Fruit fly (Drosophila melanogaster): ENCODE measurements around the gene CG8010.
A peak's percentile ranks its signal among the peaks of the same experiment; 100 is the strongest.

CG8010 gene

dm6 chrX:19307810-19308456 is 39.2 kb upstream of the CG8010 start, which contains the start of gene CG8051 (continued):
- peak; percentile 13 for TF ChIP-seq chn (GFP tag; optimal IDR thresholded peaks at IDR 0.05)
- TF ChIP-seq Dad (GFP tag; optimal IDR thresholded peaks at IDR 0.05), result peak; percentile 15
- TF ChIP-seq hbn (GFP tag; IDR thresholded peaks at IDR 0.05; ENCODE audit: partially characterized antibody), result no peak
- no peak; the same call in 1 of the 2 replicates for TF ChIP-seq slbo (GFP tag; IDR thresholded peaks at IDR 0.05)
- peak; percentile 24 for TF ChIP-seq CG10209 (GFP tag; optimal IDR thresholded peaks at IDR 0.05)
- peak; percentile 47 for TF ChIP-seq CG13296 (GFP tag; optimal IDR thresholded peaks at IDR 0.05)
- TF ChIP-seq CG10267 (tag; optimal IDR thresholded peaks at IDR 0.05), result no peak
- peak; percentile 71; the same call in 1 of the 2 replicates for TF ChIP-seq CG4360 (GFP tag; IDR thresholded peaks at IDR 0.05)
- peak; percentile 39 for TF ChIP-seq CG11398 (GFP tag; optimal IDR thresholded peaks at IDR 0.05)
- TF ChIP-seq prd (optimal IDR thresholded peaks at IDR 0.05), result no peak
- 0 out of 3 replicates have a peak, but pooled peaks have one; percentile 16 for TF ChIP-seq prd (GFP tag; IDR thresholded peaks at IDR 0.05)
- 0 out of 3 replicates have a peak, but pooled peaks have one; percentile 34 for TF ChIP-seq so (GFP tag; IDR thresholded peaks at IDR 0.05)
- TF ChIP-seq CG32772 (GFP tag; IDR thresholded peaks at IDR 0.05), result peak; percentile 62; the same call in 1 of the 2 replicates
- 0 out of 3 replicates have a peak, but pooled peaks have one; percentile 23 for TF ChIP-seq CG6791 (GFP tag; IDR thresholded peaks at IDR 0.05; ENCODE audit: partially characterized antibody)
- TF ChIP-seq Blimp-1 (GFP tag; optimal IDR thresholded peaks at IDR 0.05), result peak; percentile 5
- peak; percentile 50 for TF ChIP-seq CHES-1-like (GFP tag; optimal IDR thresholded peaks at IDR 0.05)
- TF ChIP-seq CG7372 (GFP tag; IDR thresholded peaks at IDR 0.05), result 0 out of 2 replicates have a peak, but pooled peaks have one; percentile 14
- peak; percentile 90 for TF ChIP-seq grau (tag; optimal IDR thresholded peaks at IDR 0.05)
- no peak for TF ChIP-seq Trl (optimal IDR thresholded peaks at IDR 0.05)
- peak; percentile 9 for TF ChIP-seq Trl (GFP tag; optimal IDR thresholded peaks at IDR 0.05)
- TF ChIP-seq CG11504 (tag; optimal IDR thresholded peaks at IDR 0.05), result peak; percentile 9
- peak; percentile 19 for TF ChIP-seq HmgZ (tag; optimal IDR thresholded peaks at IDR 0.05)

- TF ChIP-seq CG7357 (GFP tag; IDR thresholded peaks at IDR 0.05) (no peak), B-H2 (GFP tag; optimal IDR thresholded peaks at IDR 0.05) (peak; percentile 38), slou (GFP tag; optimal IDR thresholded peaks at IDR 0.05) (no peak), schlank (tag; optimal IDR thresholded peaks at IDR 0.05) (peak; percentile 42), CoRest (tag; optimal IDR thresholded peaks at IDR 0.05) (peak; percentile 10), Side (GFP tag; optimal IDR thresholded peaks at IDR 0.05) (no peak), CG14441 (GFP tag; IDR thresholded peaks at IDR 0.05) (no peak), CG3281 (GFP tag; optimal IDR thresholded peaks at IDR 0.05) (peak; percentile 50), Drgx (GFP tag; IDR thresholded peaks at IDR 0.05) (no peak), CG12071 (GFP tag; optimal IDR thresholded peaks at IDR 0.05) (peak; percentile 72), org-1 (GFP tag; optimal IDR thresholded peaks at IDR 0.05) (no peak), gsb (GFP tag; IDR thresholded peaks at IDR 0.05) (no peak), PHDP (tag; optimal IDR thresholded peaks at IDR 0.05) (peak; percentile 40), ATbp (GFP tag; optimal IDR thresholded peaks at IDR 0.05) (peak; percentile 59), ssp (GFP tag; IDR thresholded peaks at IDR 0.05) (no peak), CG8388 (GFP tag; optimal IDR thresholded peaks at IDR 0.05) (peak; percentile 84), mld (GFP tag; IDR thresholded peaks at IDR 0.05; ENCODE audit: partially characterized antibody) (no peak), fd3F (GFP tag; optimal IDR thresholded peaks at IDR 0.05) (peak; percentile 43), CG17359 (tag; optimal IDR thresholded peaks at IDR 0.05) (peak; percentile 40), fd64A (GFP tag; optimal IDR thresholded peaks at IDR 0.05) (peak; percentile 6), trem (tag; optimal IDR thresholded peaks at IDR 0.05) (no peak), pnt (GFP tag; optimal IDR thresholded peaks at IDR 0.05) (no peak), Trl (optimal IDR thresholded peaks at IDR 0.05) (no peak), Trl (GFP tag; optimal IDR thresholded peaks at IDR 0.05) (no peak), crol (GFP tag; IDR thresholded peaks at IDR 0.05) (peak; percentile 56), odd (GFP tag; optimal IDR thresholded peaks at IDR 0.05) (peak; percentile 27), CG17912 (GFP tag; optimal IDR thresholded peaks at IDR 0.05) (peak; percentile 36), NC2α (GFP tag; optimal IDR thresholded peaks at IDR 0.05) (no peak), CG13296 (GFP tag; optimal IDR thresholded peaks at IDR 0.05) (peak; percentile 30), chif (GFP tag; optimal IDR thresholded peaks at IDR 0.05) (no peak), CG31365 (tag; optimal IDR thresholded peaks at IDR 0.05) (peak; percentile 2)
Measured at dm6 chrX:19306531-19306930, 37.8 kb upstream of the CG8010 start.
